Worm (Caenorhabditis elegans) whole organism, young adult: ENCODE measurements around the gene C45G9.15.

Experiments used
- B0019.2 ChIP-seq: fragments of 200-800 bp; sonication (Bioruptor generic); conservative IDR thresholded peaks from 2 replicates; pipeline ENCODE4 v1.3.6; 2022; ENCODE audit warnings: missing genetic modification reagents, missing genetic modification characterization, missing compliant biosample characterization
- B0336.3 ChIP-seq: fragments of 200-800 bp; sonication (Bioruptor generic); IDR thresholded peaks from 2 replicates; pipeline ENCODE4 v1.3.6; 2022; ENCODE audit warnings: missing genetic modification characterization, missing compliant biosample characterization
- C17E4.6 ChIP-seq: fragments of 200-800 bp; sonication (Bioruptor generic); IDR thresholded peaks from 2 replicates; pipeline ENCODE4 v1.3.6; 2022; ENCODE audit warnings: missing genetic modification reagents, missing genetic modification characterization, missing compliant biosample characterization
- F23B12.7 ChIP-seq: sonication (generic microtip); optimal IDR thresholded peaks from 2 replicates; lab custom pipeline; 2017; ENCODE audit warnings: missing genetic modification characterization, mild to moderate bottlenecking, missing compliant biosample characterization, antibody characterized with exemption, moderate library complexity; ENCODE audit not compliant: insufficient read depth
- F37B4.10 ChIP-seq: fragments of 200-800 bp; sonication (Bioruptor generic); IDR thresholded peaks from 2 replicates; pipeline ENCODE4 v1.3.6; 2022; ENCODE audit warnings: missing genetic modification characterization, missing compliant biosample characterization
- K11D2.4 ChIP-seq: fragments of 200-800 bp; sonication (Bioruptor generic); IDR thresholded peaks from 2 replicates; pipeline ENCODE4 v1.3.6; 2022; ENCODE audit warnings: missing genetic modification reagents, missing genetic modification characterization, missing compliant biosample characterization
- T26A5.8 ChIP-seq: sonication (generic microtip); optimal IDR thresholded peaks from 2 replicates; lab custom pipeline; 2016; ENCODE audit warnings: missing genetic modification characterization, missing compliant biosample characterization
- Y95B8A.8 ChIP-seq: fragments of 200-800 bp; sonication (Bioruptor generic); IDR thresholded peaks from 2 replicates; pipeline ENCODE4 v1.3.6; 2022; ENCODE audit warnings: missing genetic modification reagents, missing genetic modification characterization, missing compliant biosample characterization
- akir-1 ChIP-seq: fragments of 200-800 bp; sonication (Bioruptor generic); optimal IDR thresholded peaks from 2 replicates; lab custom pipeline; 2018; ENCODE audit warnings: mild to moderate bottlenecking, missing genetic modification characterization, moderate library complexity, missing compliant biosample characterization
- aptf-2 ChIP-seq: fragments of 200-800 bp; sonication (Bioruptor generic); conservative IDR thresholded peaks from 2 replicates; pipeline ENCODE4 v1.3.6; 2022; ENCODE audit warnings: missing genetic modification reagents, missing genetic modification characterization, missing compliant biosample characterization
- aptf-3 ChIP-seq: fragments of 200-800 bp; sonication (Bioruptor generic); IDR thresholded peaks from 2 replicates; pipeline ENCODE4 v1.3.6; 2022; ENCODE audit warnings: missing genetic modification characterization, missing compliant biosample characterization
- atf-7 ChIP-seq: sonication (generic microtip); optimal IDR thresholded peaks from 2 replicates; lab custom pipeline; 2017; ENCODE audit warnings: mild to moderate bottlenecking, missing genetic modification characterization, missing compliant biosample characterization
- attf-5 ChIP-seq: fragments of 200-800 bp; sonication (Bioruptor generic); optimal IDR thresholded peaks from 2 replicates; lab custom pipeline; 2018; ENCODE audit warnings: mild to moderate bottlenecking, missing genetic modification characterization, missing compliant biosample characterization
- bed-1 ChIP-seq: fragments of 200-800 bp; sonication (Bioruptor generic); IDR thresholded peaks from 2 replicates; pipeline ENCODE4 v1.3.6; 2022; ENCODE audit warnings: missing genetic modification reagents, missing genetic modification characterization, missing compliant biosample characterization
- ccch-3 ChIP-seq: fragments of 200-800 bp; sonication (Bioruptor generic); optimal IDR thresholded peaks from 2 replicates; lab custom pipeline; 2018; ENCODE audit warnings: mild to moderate bottlenecking, missing genetic modification characterization, missing compliant biosample characterization
- cebp-1 ChIP-seq, 2 experiments: fragments of 200-800 bp in 1 of 2; sonication (Bioruptor generic) in 1 of 2; sonication (generic microtip) in 1 of 2; IDR thresholded peaks in 1 of 2; optimal IDR thresholded peaks in 1 of 2; 2 replicates each; pipeline versions ENCODE4 v1.3.6 to Lab custom; 2017 to 2022; ENCODE audit warnings: missing compliant biosample characterization in 2 of 2, missing genetic modification characterization in 2 of 2, mild to moderate bottlenecking in 1 of 2, missing genetic modification reagents in 1 of 2, moderate library complexity in 1 of 2
- ceh-58 ChIP-seq: fragments of 200-800 bp; sonication (Bioruptor generic); IDR thresholded peaks from 2 replicates; pipeline ENCODE4 v1.3.6; 2022; ENCODE audit warnings: missing genetic modification characterization, missing compliant biosample characterization
- die-1 ChIP-seq: sonication (generic microtip); optimal IDR thresholded peaks from 2 replicates; lab custom pipeline; 2016; ENCODE audit warnings: missing genotype, mild to moderate bottlenecking, missing genetic modification characterization, missing compliant biosample characterization
- egl-18 ChIP-seq: fragments of 200-800 bp; sonication (Bioruptor generic); IDR thresholded peaks from 2 replicates; pipeline ENCODE4 v1.3.6; 2022; ENCODE audit warnings: missing genetic modification reagents, missing genetic modification characterization, missing compliant biosample characterization
- egl-44 ChIP-seq: fragments of 200-800 bp; sonication (Bioruptor generic); IDR thresholded peaks from 2 replicates; pipeline ENCODE4 v1.3.6; 2022; ENCODE audit warnings: missing genetic modification reagents, missing genetic modification characterization, missing compliant biosample characterization
- gei-17 ChIP-seq: fragments of 200-800 bp; sonication (Bioruptor generic); optimal IDR thresholded peaks from 2 replicates; lab custom pipeline; 2018; ENCODE audit warnings: mild to moderate bottlenecking, missing genetic modification characterization, missing compliant biosample characterization
- hlh-12 ChIP-seq: sonication (generic microtip); optimal IDR thresholded peaks from 2 replicates; lab custom pipeline; 2016; ENCODE audit warnings: missing genetic modification characterization, missing compliant biosample characterization
- hmg-1.2 ChIP-seq: fragments of 200-800 bp; sonication (Bioruptor generic); IDR thresholded peaks from 2 replicates; pipeline ENCODE4 v1.3.6; 2022; ENCODE audit warnings: missing genetic modification reagents, missing genetic modification characterization, missing compliant biosample characterization
- hmg-20 ChIP-seq: fragments of 200-800 bp; sonication (Bioruptor generic); IDR thresholded peaks from 2 replicates; pipeline ENCODE4 v1.3.6; 2022; ENCODE audit warnings: missing genetic modification reagents, missing genetic modification characterization, missing compliant biosample characterization
- lag-1 ChIP-seq: fragments of 200-800 bp; sonication (Bioruptor generic); IDR thresholded peaks from 2 replicates; pipeline ENCODE4 v1.3.6; 2022; ENCODE audit warnings: missing genetic modification reagents, missing genetic modification characterization, missing compliant biosample characterization
- let-607 ChIP-seq, 2 experiments: fragments of 200-800 bp in 1 of 2; sonication (Bioruptor generic) in 1 of 2; sonication (generic microtip) in 1 of 2; optimal IDR thresholded peaks; 2 replicates each; lab custom pipeline; 2016 to 2018; ENCODE audit warnings: mild to moderate bottlenecking in 2 of 2, missing compliant biosample characterization in 2 of 2, missing genetic modification characterization in 2 of 2, moderate library complexity in 2 of 2, missing genotype in 1 of 2
- lin-40 ChIP-seq: sonication (generic microtip); optimal IDR thresholded peaks from 2 replicates; lab custom pipeline; 2016; ENCODE audit warnings: missing genetic modification characterization, mild to moderate bottlenecking, missing compliant biosample characterization, missing genotype, missing genetic modification reagents
- lin-54 ChIP-seq: fragments of 200-800 bp; sonication (Bioruptor generic); optimal IDR thresholded peaks from 2 replicates; lab custom pipeline; 2018; ENCODE audit warnings: mild to moderate bottlenecking, missing genetic modification characterization, missing compliant biosample characterization
- lir-1 ChIP-seq: fragments of 200-800 bp; sonication (Bioruptor generic); conservative IDR thresholded peaks from 2 replicates; pipeline ENCODE4 v1.3.6; 2022; ENCODE audit warnings: missing genetic modification reagents, missing genetic modification characterization, missing compliant biosample characterization
- madf-10 ChIP-seq: sonication (generic microtip); optimal IDR thresholded peaks from 2 replicates; lab custom pipeline; 2016; ENCODE audit warnings: mild to moderate bottlenecking, missing genetic modification characterization, missing compliant biosample characterization
- madf-3 ChIP-seq: fragments of 200-800 bp; sonication (Bioruptor generic); IDR thresholded peaks from 2 replicates; pipeline ENCODE4 v1.3.6; 2022; ENCODE audit warnings: missing genetic modification reagents, missing genetic modification characterization, missing compliant biosample characterization
- nfyb-1 ChIP-seq: fragments of 200-800 bp; sonication (Bioruptor generic); IDR thresholded peaks from 2 replicates; pipeline ENCODE4 v1.3.6; 2022; ENCODE audit warnings: missing genetic modification reagents, missing genetic modification characterization, missing compliant biosample characterization
- nhr-179 ChIP-seq: sonication (generic microtip); optimal IDR thresholded peaks from 2 replicates; lab custom pipeline; 2016; ENCODE audit warnings: mild to moderate bottlenecking, missing genetic modification characterization, missing compliant biosample characterization
- rcor-1 ChIP-seq: fragments of 200-800 bp; sonication (Bioruptor generic); IDR thresholded peaks from 2 replicates; pipeline ENCODE4 v1.3.6; 2022; ENCODE audit warnings: missing genetic modification reagents, missing genetic modification characterization, missing compliant biosample characterization
- rec-8 ChIP-seq, 2 experiments: sonication (generic microtip); optimal IDR thresholded peaks; 2 replicates each; lab custom pipeline; 2016; ENCODE audit warnings: mild to moderate bottlenecking in 2 of 2, missing genetic modification characterization in 2 of 2, missing genetic modification reagents in 2 of 2, missing genotype in 2 of 2, missing biosample characterization in 1 of 2, missing compliant biosample characterization in 1 of 2, moderate library complexity in 1 of 2
- snpc-1.1 ChIP-seq: sonication (generic microtip); optimal IDR thresholded peaks from 2 replicates; lab custom pipeline; 2017; ENCODE audit warnings: missing genetic modification characterization, mild to moderate bottlenecking, missing compliant biosample characterization, antibody characterized with exemption, moderate library complexity, missing genotype, missing genetic modification reagents; ENCODE audit not compliant: insufficient read depth
- snpc-1.3 ChIP-seq: sonication (generic microtip); optimal IDR thresholded peaks from 2 replicates; lab custom pipeline; 2017; ENCODE audit warnings: missing genetic modification characterization, mild to moderate bottlenecking, missing compliant biosample characterization, antibody characterized with exemption, moderate library complexity, missing genotype, missing genetic modification reagents; ENCODE audit not compliant: insufficient read depth
- sptf-2 ChIP-seq: fragments of 200-800 bp; sonication (Bioruptor generic); optimal IDR thresholded peaks from 2 replicates; lab custom pipeline; 2018; ENCODE audit warnings: mild to moderate bottlenecking, missing genetic modification characterization, missing compliant biosample characterization
- tbx-9 ChIP-seq: sonication (generic microtip); optimal IDR thresholded peaks from 2 replicates; lab custom pipeline; 2016; ENCODE audit warnings: borderline replicate concordance, missing genetic modification characterization, inconsistent platforms, missing compliant biosample characterization
- tlf-1 ChIP-seq: fragments of 200-800 bp; sonication (Bioruptor generic); optimal IDR thresholded peaks from 2 replicates; lab custom pipeline; 2018; ENCODE audit warnings: mild to moderate bottlenecking, missing genetic modification characterization, missing compliant biosample characterization
- zfh-2 ChIP-seq: fragments of 200-800 bp; sonication (Bioruptor generic); conservative IDR thresholded peaks from 2 replicates; pipeline ENCODE4 v1.3.6; 2022; ENCODE audit warnings: missing genetic modification reagents, missing genetic modification characterization, missing compliant biosample characterization

Gene C45G9.15

DNA sequence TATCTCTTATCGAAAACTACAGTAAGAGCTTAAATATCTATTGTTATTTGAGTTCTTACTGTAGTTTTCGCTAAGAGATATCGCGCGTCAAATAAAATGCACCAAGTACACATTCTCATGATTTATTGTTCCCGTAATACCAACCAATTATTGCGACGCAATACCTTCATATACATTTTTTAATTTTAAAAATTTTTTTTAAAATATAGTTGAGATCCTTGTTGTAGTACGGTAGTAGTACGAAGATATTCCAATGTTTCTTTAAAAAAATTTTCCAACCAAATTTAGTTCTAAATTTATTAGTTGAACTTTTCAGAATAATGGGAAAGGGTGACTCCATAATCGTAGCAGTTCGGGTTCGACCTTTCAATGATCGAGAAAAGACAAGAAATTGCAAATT is 21.2 kb downstream of the C45G9.15 start, which contains the start of gene klp-6:
TSS of gene klp-6 (plus strand) at position 301 of the 400 bp plus-strand sequence.
- TF ChIP-seq egl-18 (GFP tag; lab: Robert Waterston, UW): no peak
- TF ChIP-seq C17E4.6 (GFP tag; lab: Robert Waterston, UW): no peak
- no peak for TF ChIP-seq rcor-1
- no peak for TF ChIP-seq lin-54 (GFP tag; lab: Kevin White, UChicago)
- TF ChIP-seq gei-17 (GFP tag; lab: Kevin White, UChicago): no peak
- no peak for TF ChIP-seq rec-8 (tag; optimal IDR thresholded peaks at IDR 0.05; lab: Kevin White, UChicago)
- TF ChIP-seq nfyb-1: no peak
- TF ChIP-seq let-607 (tag; optimal IDR thresholded peaks at IDR 0.05; lab: Kevin White, UChicago): no peak
- TF ChIP-seq, all 124 proteins: peak for 0

DNA sequence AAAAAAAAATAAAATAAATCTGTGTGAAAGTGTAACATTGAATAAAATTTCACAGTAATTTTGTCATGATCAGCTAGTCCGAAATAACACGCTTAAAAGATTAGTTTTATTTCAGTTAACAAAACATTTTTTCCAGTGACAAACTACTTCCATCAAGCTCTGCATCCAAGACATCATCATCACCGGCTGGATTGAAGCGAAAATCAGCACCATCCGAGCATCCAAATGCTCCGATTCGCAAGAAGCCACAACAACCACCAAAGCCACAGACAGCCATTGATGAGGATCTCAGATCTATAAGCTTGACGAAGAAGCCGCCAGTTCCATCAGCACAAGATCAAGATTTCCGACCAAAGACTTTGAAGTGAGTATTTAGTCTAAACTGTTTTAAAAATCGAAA is 24.6 kb downstream of the C45G9.15 start:
- TF ChIP-seq ccch-3 (GFP tag; lab: Kevin White, UChicago): no peak
- 0 out of 2 replicates have a peak, but pooled peaks have one; percentile 14 for TF ChIP-seq hmg-20 (GFP tag; lab: Robert Waterston, UW)
- peak; percentile 22 for TF ChIP-seq atf-7
- 0 out of 2 replicates have a peak, but pooled peaks have one; percentile 3 for TF ChIP-seq hmg-1.2

DNA sequence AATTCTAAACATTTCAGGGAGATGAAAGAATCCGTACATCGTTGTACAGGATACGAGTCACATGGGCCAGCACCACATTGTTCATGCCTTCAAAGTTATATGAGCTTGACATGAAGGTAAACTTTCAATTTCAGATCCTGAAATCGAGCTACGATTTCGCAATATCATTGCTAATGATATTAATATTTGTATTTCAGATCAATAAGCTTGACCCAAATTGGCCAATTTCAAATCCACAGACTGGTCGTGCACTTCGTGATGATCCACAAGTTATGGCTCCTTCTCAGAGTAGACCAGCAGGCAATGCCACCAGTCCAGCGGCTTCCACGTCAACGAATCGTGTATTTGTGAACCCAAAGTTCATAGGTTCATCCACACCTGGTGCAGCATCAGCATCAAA is 25.5 kb downstream of the C45G9.15 start:
- TF ChIP-seq cebp-1 (GFP tag; IDR thresholded peaks at IDR 0.05; lab: Robert Waterston, UW) (no peak), cebp-1 (tag; optimal IDR thresholded peaks at IDR 0.05; lab: Kevin White, UChicago) (peak; percentile 64), rec-8 (tag; optimal IDR thresholded peaks at IDR 0.05; lab: Kevin White, UChicago) (no peak), egl-18 (GFP tag; lab: Robert Waterston, UW) (no peak), lag-1 (no peak), aptf-2 (GFP tag; lab: Robert Waterston, UW) (no peak), aptf-3 (GFP tag; lab: Robert Waterston, UW) (no peak), madf-3 (GFP tag; lab: Robert Waterston, UW) (no peak), madf-10 (tag; lab: Kevin White, UChicago) (no peak), hlh-12 (tag; lab: Kevin White, UChicago) (no peak)

DNA sequence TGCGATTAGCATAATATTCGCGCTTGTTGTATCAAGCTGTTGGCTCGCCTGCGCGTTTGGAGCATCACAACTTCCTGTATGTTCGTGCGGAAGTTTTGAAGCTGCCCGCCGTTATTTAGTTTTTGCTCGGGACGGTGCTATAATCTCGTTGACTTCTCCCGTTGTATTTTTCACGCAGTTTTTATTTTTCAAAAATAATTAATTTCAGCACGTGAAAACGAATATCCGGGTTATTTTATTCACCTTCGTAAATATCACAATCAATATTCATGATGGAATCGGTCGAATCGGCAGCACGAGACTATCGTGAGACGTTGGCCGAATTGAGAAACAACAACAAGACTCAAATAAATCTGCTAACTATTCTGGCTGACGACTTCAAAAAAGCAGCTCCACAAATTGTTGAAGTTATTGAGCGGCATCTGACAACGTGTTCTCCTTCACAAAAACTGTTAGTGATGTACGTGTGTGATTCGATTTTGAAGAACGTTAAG is 26.7 kb downstream of the C45G9.15 start:
- TF ChIP-seq tlf-1 (GFP tag; lab: Kevin White, UChicago) (peak; percentile 67), zfh-2 (GFP tag; lab: Robert Waterston, UW) (no peak), die-1 (tag; lab: Kevin White, UChicago) (peak; percentile 23), egl-44 (GFP tag; lab: Robert Waterston, UW) (no peak; the same call in 1 of the 2 replicates), B0019.2 (GFP tag; lab: Robert Waterston, UW) (no peak), akir-1 (GFP tag; lab: Kevin White, UChicago) (no peak), K11D2.4 (GFP tag; lab: Robert Waterston, UW) (peak; percentile 60; the same call in 1 of the 2 replicates), hmg-20 (GFP tag; lab: Robert Waterston, UW) (0 out of 2 replicates have a peak, but pooled peaks have one; percentile 5), B0336.3 (no peak; the same call in none of the 2 replicates), T26A5.8 (tag; lab: Kevin White, UChicago) (no peak), nhr-179 (tag; lab: Kevin White, UChicago) (no peak), tbx-9 (tag; lab: Kevin White, UChicago) (peak; percentile 63), hlh-12 (tag; lab: Kevin White, UChicago) (no peak), cebp-1 (GFP tag; IDR thresholded peaks at IDR 0.05; lab: Robert Waterston, UW) (no peak), cebp-1 (tag; optimal IDR thresholded peaks at IDR 0.05; lab: Kevin White, UChicago) (peak; percentile 49), bed-1 (GFP tag; lab: Robert Waterston, UW) (no peak), ceh-58 (GFP tag; lab: Robert Waterston, UW) (no peak), egl-18 (GFP tag; lab: Robert Waterston, UW) (no peak), snpc-1.1 (tag; lab: Kevin White, UChicago) (no peak), lir-1 (GFP tag; lab: Robert Waterston, UW) (peak; percentile 55; the same call in 1 of the 2 replicates), F37B4.10 (no peak), Y95B8A.8 (GFP tag; lab: Robert Waterston, UW) (peak; percentile 84), snpc-1.3 (tag; lab: Kevin White, UChicago) (no peak), lin-40 (tag; lab: Kevin White, UChicago) (peak; percentile 28), F23B12.7 (tag; lab: Kevin White, UChicago) (no peak), attf-5 (GFP tag; lab: Kevin White, UChicago) (no peak), sptf-2 (GFP tag; lab: Kevin White, UChicago) (no peak)
